Fruit fly (Drosophila melanogaster): ENCODE measurements around the gene Samuel.

The Samuel gene

dm6 chr2L:11037583-11038517, 28.9 kb downstream of the Samuel start (continued):
- TF ChIP-seq jumu (GFP tag; optimal IDR thresholded peaks at IDR 0.05) (no peak), Abd-B (GFP tag; optimal IDR thresholded peaks at IDR 0.05) (no peak), CG4730 (GFP tag; IDR thresholded peaks at IDR 0.05) (peak; percentile 22; the same call in 1 of the 2 replicates), pb (GFP tag; optimal IDR thresholded peaks at IDR 0.05) (no peak), da (GFP tag; optimal IDR thresholded peaks at IDR 0.05) (no peak), zf30C (GFP tag; optimal IDR thresholded peaks at IDR 0.05) (no peak), Doc3 (GFP tag; IDR thresholded peaks at IDR 0.05; ENCODE audit: partially characterized antibody) (no peak), gsb-n (tag; optimal IDR thresholded peaks at IDR 0.05) (peak; percentile 67), Deaf1 (tag; optimal IDR thresholded peaks at IDR 0.05) (no peak), CG7987 (GFP tag; optimal IDR thresholded peaks at IDR 0.05) (no peak), CG32772 (GFP tag; IDR thresholded peaks at IDR 0.05) (no peak; the same call in none of the 2 replicates), otp (GFP tag; IDR thresholded peaks at IDR 0.05) (peak; percentile 28; the same call in 1 of the 3 replicates), CG34422 (GFP tag; IDR thresholded peaks at IDR 0.05) (0 out of 3 replicates have a peak, but pooled peaks have one; percentile 27), gro (GFP tag; optimal IDR thresholded peaks at IDR 0.05) (no peak), so (GFP tag; IDR thresholded peaks at IDR 0.05) (0 out of 3 replicates have a peak, but pooled peaks have one; percentile 15), CG6175 (GFP tag; IDR thresholded peaks at IDR 0.05) (no peak), PHDP (tag; optimal IDR thresholded peaks at IDR 0.05) (peak; percentile 68), CG12769 (tag; optimal IDR thresholded peaks at IDR 0.05) (peak; percentile 68), slbo (GFP tag; IDR thresholded peaks at IDR 0.05) (peak; percentile 43), sim (GFP tag; IDR thresholded peaks at IDR 0.05) (0 out of 2 replicates have a peak, but pooled peaks have one; percentile 18), nom (GFP tag; optimal IDR thresholded peaks at IDR 0.05) (no peak), Mad (GFP tag; optimal IDR thresholded peaks at IDR 0.05) (peak; percentile 28), CG6765 (GFP tag; optimal IDR thresholded peaks at IDR 0.05) (no peak), CkIIα-i1 (GFP tag; IDR thresholded peaks at IDR 0.05) (no peak), prd (optimal IDR thresholded peaks at IDR 0.05) (no peak), prd (GFP tag; IDR thresholded peaks at IDR 0.05) (peak; percentile 6; the same call in 1 of the 3 replicates), Fer2 (tag; optimal IDR thresholded peaks at IDR 0.05) (no peak), Kr (GFP tag; optimal IDR thresholded peaks at IDR 0.05) (no peak), fd102C (GFP tag; optimal IDR thresholded peaks at IDR 0.05) (no peak), Hr3 (GFP tag; optimal IDR thresholded peaks at IDR 0.05) (peak; percentile 51), CG32532 (GFP tag; IDR thresholded peaks at IDR 0.05) (0 out of 2 replicates have a peak, but pooled peaks have one; percentile 43), jigr1 (GFP tag; IDR thresholded peaks at IDR 0.05) (no peak), CG18476 (GFP tag; optimal IDR thresholded peaks at IDR 0.05) (no peak), CG8388 (GFP tag; optimal IDR thresholded peaks at IDR 0.05) (peak; percentile 72), D19B (GFP tag; optimal IDR thresholded peaks at IDR 0.05) (no peak), knrl (GFP tag; IDR thresholded peaks at IDR 0.05; ENCODE audit: partially characterized antibody) (no peak), Rx (GFP tag; IDR thresholded peaks at IDR 0.05) (no peak), cato (GFP tag; optimal IDR thresholded peaks at IDR 0.05; ENCODE audit: borderline replicate concordance) (peak; percentile 26), Atf-2 (GFP tag; optimal IDR thresholded peaks at IDR 0.05) (no peak), CG1792 (GFP tag; optimal IDR thresholded peaks at IDR 0.05) (no peak), Xrp1 (GFP tag; IDR thresholded peaks at IDR 0.05) (peak; percentile 30; the same call in 1 of the 2 replicates), eve (GFP tag; optimal IDR thresholded peaks at IDR 0.05) (peak in 1 of 2 experiments; percentile 67), NK7.1 (GFP tag; optimal IDR thresholded peaks at IDR 0.05) (no peak), cas (GFP tag; IDR thresholded peaks at IDR 0.05) (no peak), tap (tag; optimal IDR thresholded peaks at IDR 0.05) (no peak), CG18619 (GFP tag; optimal IDR thresholded peaks at IDR 0.05) (peak; percentile 49), H2.0 (GFP tag; IDR thresholded peaks at IDR 0.05) (peak; percentile 39), ara (GFP tag; IDR thresholded peaks at IDR 0.05) (no peak), Lim3 (GFP tag; IDR thresholded peaks at IDR 0.05) (no peak)

Data from whole organism, embryonic.